Worm (Caenorhabditis elegans) whole organism, young adult: ENCODE measurements around the gene dao-2.
A peak's percentile ranks its signal among the peaks of the same experiment; 100 is the strongest.

Experiments used
- B0035.1 ChIP-seq: sonication (generic microtip); optimal IDR thresholded peaks from 2 replicates; lab custom pipeline; 2016; ENCODE audit warnings: missing genetic modification characterization, mild to moderate bottlenecking, missing compliant biosample characterization, missing genotype, missing genetic modification reagents
- C17E4.6 ChIP-seq: fragments of 200-800 bp; sonication (Bioruptor generic); IDR thresholded peaks from 2 replicates; pipeline ENCODE4 v1.3.6; 2022; ENCODE audit warnings: missing genetic modification reagents, missing genetic modification characterization, missing compliant biosample characterization
- F10E7.11 ChIP-seq: sonication (generic microtip); optimal IDR thresholded peaks from 2 replicates; lab custom pipeline; 2017; ENCODE audit warnings: mild to moderate bottlenecking, missing genetic modification characterization, moderate library complexity, missing compliant biosample characterization
- F22D6.2 ChIP-seq: sonication (generic microtip); optimal IDR thresholded peaks from 2 replicates; lab custom pipeline; 2016; ENCODE audit warnings: mild to moderate bottlenecking, missing genetic modification characterization, missing compliant biosample characterization
- F37B4.10 ChIP-seq: fragments of 200-800 bp; sonication (Bioruptor generic); IDR thresholded peaks from 2 replicates; pipeline ENCODE4 v1.3.6; 2022; ENCODE audit warnings: missing genetic modification characterization, missing compliant biosample characterization
- F55B11.4 ChIP-seq: sonication (generic microtip); optimal IDR thresholded peaks from 2 replicates; lab custom pipeline; 2016; ENCODE audit warnings: missing compliant biosample characterization, missing genetic modification characterization, borderline replicate concordance; ENCODE audit not compliant: insufficient read depth
- K11D2.4 ChIP-seq: fragments of 200-800 bp; sonication (Bioruptor generic); IDR thresholded peaks from 2 replicates; pipeline ENCODE4 v1.3.6; 2022; ENCODE audit warnings: missing genetic modification reagents, missing genetic modification characterization, missing compliant biosample characterization
- T26A5.8 ChIP-seq: sonication (generic microtip); optimal IDR thresholded peaks from 2 replicates; lab custom pipeline; 2016; ENCODE audit warnings: missing genetic modification characterization, missing compliant biosample characterization
- Y53F4B.3 ChIP-seq: fragments of 200-800 bp; sonication (Bioruptor generic); IDR thresholded peaks from 2 replicates; pipeline ENCODE4 v1.3.6; 2022; ENCODE audit warnings: missing genetic modification reagents, missing genetic modification characterization, missing compliant biosample characterization
- Y56A3A.18 ChIP-seq: fragments of 200-800 bp; sonication (Bioruptor generic); IDR thresholded peaks from 2 replicates; pipeline ENCODE4 v1.3.6; 2022; ENCODE audit warnings: missing genetic modification reagents, missing genetic modification characterization, missing compliant biosample characterization
- akir-1 ChIP-seq: fragments of 200-800 bp; sonication (Bioruptor generic); optimal IDR thresholded peaks from 2 replicates; lab custom pipeline; 2018; ENCODE audit warnings: mild to moderate bottlenecking, missing genetic modification characterization, moderate library complexity, missing compliant biosample characterization
- aptf-3 ChIP-seq: fragments of 200-800 bp; sonication (Bioruptor generic); IDR thresholded peaks from 2 replicates; pipeline ENCODE4 v1.3.6; 2022; ENCODE audit warnings: missing genetic modification characterization, missing compliant biosample characterization
- atf-7 ChIP-seq: sonication (generic microtip); optimal IDR thresholded peaks from 2 replicates; lab custom pipeline; 2017; ENCODE audit warnings: mild to moderate bottlenecking, missing genetic modification characterization, missing compliant biosample characterization
- athp-1 ChIP-seq: sonication (generic microtip); optimal IDR thresholded peaks from 2 replicates; lab custom pipeline; 2017; ENCODE audit warnings: mild to moderate bottlenecking, missing genetic modification characterization, missing compliant biosample characterization
- cebp-1 ChIP-seq, 2 experiments: fragments of 200-800 bp in 1 of 2; sonication (Bioruptor generic) in 1 of 2; sonication (generic microtip) in 1 of 2; IDR thresholded peaks in 1 of 2; optimal IDR thresholded peaks in 1 of 2; 2 replicates each; pipeline versions ENCODE4 v1.3.6 to Lab custom; 2017 to 2022; ENCODE audit warnings: missing compliant biosample characterization in 2 of 2, missing genetic modification characterization in 2 of 2, mild to moderate bottlenecking in 1 of 2, missing genetic modification reagents in 1 of 2, moderate library complexity in 1 of 2
- ceh-27 ChIP-seq: fragments of 200-800 bp; sonication (Bioruptor generic); optimal IDR thresholded peaks from 2 replicates; lab custom pipeline; 2018; ENCODE audit warnings: mild to moderate bottlenecking, missing genetic modification characterization, moderate library complexity, missing compliant biosample characterization
- ceh-79 ChIP-seq: sonication (generic microtip); optimal IDR thresholded peaks from 2 replicates; lab custom pipeline; 2017; ENCODE audit warnings: mild to moderate bottlenecking, missing genetic modification characterization, missing compliant biosample characterization
- dpl-1 ChIP-seq: fragments of 150-350 bp; optimal IDR thresholded peaks from 2 replicates; lab custom pipeline; 2014; ENCODE audit warnings: missing biosample characterization, missing genetic modification reagents, missing genetic modification characterization
- ets-4 ChIP-seq: fragments of 200-800 bp; sonication (Bioruptor generic); optimal IDR thresholded peaks from 2 replicates; lab custom pipeline; 2018; ENCODE audit warnings: mild to moderate bottlenecking, missing genetic modification characterization, missing compliant biosample characterization
- hsf-1 ChIP-seq: fragments of 200-800 bp; sonication (Bioruptor generic); IDR thresholded peaks from 2 replicates; pipeline ENCODE4 v1.3.6; 2022; ENCODE audit warnings: missing genetic modification reagents, missing genetic modification characterization, missing compliant biosample characterization
- lin-26 ChIP-seq: fragments of 200-800 bp; sonication (Bioruptor generic); IDR thresholded peaks from 2 replicates; pipeline ENCODE4 v1.3.6; 2022; ENCODE audit warnings: missing genetic modification reagents, missing genetic modification characterization, missing compliant biosample characterization
- lin-35 ChIP-seq, 3 experiments: fragments of 150-350 bp in 2 of 3; sonication (generic microtip) in 1 of 3; optimal IDR thresholded peaks; 2 replicates each; lab custom pipeline; 2014 to 2018; ENCODE audit warnings: missing biosample characterization in 3 of 3, missing genetic modification characterization in 3 of 3, missing genetic modification reagents in 3 of 3
- lir-1 ChIP-seq: fragments of 200-800 bp; sonication (Bioruptor generic); conservative IDR thresholded peaks from 2 replicates; pipeline ENCODE4 v1.3.6; 2022; ENCODE audit warnings: missing genetic modification reagents, missing genetic modification characterization, missing compliant biosample characterization
- lsl-1 ChIP-seq: fragments of 200-800 bp; sonication (Bioruptor generic); optimal IDR thresholded peaks from 2 replicates; lab custom pipeline; 2018; ENCODE audit warnings: mild to moderate bottlenecking, missing genetic modification characterization, moderate library complexity, missing compliant biosample characterization
- madf-10 ChIP-seq: sonication (generic microtip); optimal IDR thresholded peaks from 2 replicates; lab custom pipeline; 2016; ENCODE audit warnings: mild to moderate bottlenecking, missing genetic modification characterization, missing compliant biosample characterization
- madf-8 ChIP-seq: fragments of 200-800 bp; sonication (Bioruptor generic); conservative IDR thresholded peaks from 2 replicates; pipeline ENCODE4 v1.3.6; 2022; ENCODE audit warnings: missing genetic modification reagents, missing genetic modification characterization, missing compliant biosample characterization
- mes-4 ChIP-seq: sonication (generic microtip); optimal IDR thresholded peaks from 2 replicates; lab custom pipeline; 2016; ENCODE audit warnings: missing genotype, missing genetic modification characterization, missing compliant biosample characterization
- nhr-80 ChIP-seq: sonication (generic microtip); optimal IDR thresholded peaks from 2 replicates; lab custom pipeline; 2016; ENCODE audit warnings: missing genetic modification characterization, missing compliant biosample characterization
- pbrm-1 ChIP-seq: fragments of 200-800 bp; sonication (Bioruptor generic); IDR thresholded peaks from 2 replicates; pipeline ENCODE4 v1.3.6; 2022; ENCODE audit warnings: missing genetic modification reagents, missing genetic modification characterization, missing compliant biosample characterization
- rcor-1 ChIP-seq: fragments of 200-800 bp; sonication (Bioruptor generic); IDR thresholded peaks from 2 replicates; pipeline ENCODE4 v1.3.6; 2022; ENCODE audit warnings: missing genetic modification reagents, missing genetic modification characterization, missing compliant biosample characterization
- repo-1 ChIP-seq: sonication (generic microtip); optimal IDR thresholded peaks from 2 replicates; lab custom pipeline; 2017; ENCODE audit warnings: mild to moderate bottlenecking, missing genetic modification characterization, missing compliant biosample characterization
- snpc-1.3 ChIP-seq: sonication (generic microtip); optimal IDR thresholded peaks from 2 replicates; lab custom pipeline; 2017; ENCODE audit warnings: missing genetic modification characterization, mild to moderate bottlenecking, missing compliant biosample characterization, antibody characterized with exemption, moderate library complexity, missing genotype, missing genetic modification reagents; ENCODE audit not compliant: insufficient read depth
- sptf-2 ChIP-seq: fragments of 200-800 bp; sonication (Bioruptor generic); optimal IDR thresholded peaks from 2 replicates; lab custom pipeline; 2018; ENCODE audit warnings: mild to moderate bottlenecking, missing genetic modification characterization, missing compliant biosample characterization
- tbx-9 ChIP-seq: sonication (generic microtip); optimal IDR thresholded peaks from 2 replicates; lab custom pipeline; 2016; ENCODE audit warnings: borderline replicate concordance, missing genetic modification characterization, inconsistent platforms, missing compliant biosample characterization
- zfh-2 ChIP-seq: fragments of 200-800 bp; sonication (Bioruptor generic); conservative IDR thresholded peaks from 2 replicates; pipeline ENCODE4 v1.3.6; 2022; ENCODE audit warnings: missing genetic modification reagents, missing genetic modification characterization, missing compliant biosample characterization
- ztf-22 ChIP-seq: fragments of 200-800 bp; sonication (Bioruptor generic); optimal IDR thresholded peaks from 2 replicates; lab custom pipeline; 2018; ENCODE audit warnings: mild to moderate bottlenecking, missing genetic modification characterization, moderate library complexity, missing compliant biosample characterization

Gene dao-2

ce11 chrII:4590660-4591059 lies 27.9 kb downstream of the dao-2 start (continued):
- no peak for TF ChIP-seq B0035.1
- TF ChIP-seq aptf-3 (GFP tag; lab: Robert Waterston, UW): 0 out of 2 replicates have a peak, but pooled peaks have one; percentile 42
- no peak for TF ChIP-seq tbx-9
- peak; percentile 43; the same call in 1 of the 2 replicates for TF ChIP-seq hsf-1
- no peak for TF ChIP-seq akir-1 (GFP tag; lab: Kevin White, UChicago)
- TF ChIP-seq K11D2.4 (GFP tag; lab: Robert Waterston, UW): no peak
- TF ChIP-seq F55B11.4: no peak
- no peak for TF ChIP-seq mes-4 (tag; lab: Kevin White, UChicago)
- TF ChIP-seq lin-35 (GFP tag; optimal IDR thresholded peaks at IDR 0.05; lab: Kevin White, UChicago): no peak
- TF ChIP-seq dpl-1 (GFP tag; lab: Kevin White, UChicago): no peak
- TF ChIP-seq ceh-79 (tag; lab: Kevin White, UChicago): no peak
- no peak for TF ChIP-seq T26A5.8 (tag; lab: Kevin White, UChicago)
- no peak for TF ChIP-seq snpc-1.3 (tag; lab: Kevin White, UChicago)
- TF ChIP-seq, all 124 proteins: peak for 22

DNA sequence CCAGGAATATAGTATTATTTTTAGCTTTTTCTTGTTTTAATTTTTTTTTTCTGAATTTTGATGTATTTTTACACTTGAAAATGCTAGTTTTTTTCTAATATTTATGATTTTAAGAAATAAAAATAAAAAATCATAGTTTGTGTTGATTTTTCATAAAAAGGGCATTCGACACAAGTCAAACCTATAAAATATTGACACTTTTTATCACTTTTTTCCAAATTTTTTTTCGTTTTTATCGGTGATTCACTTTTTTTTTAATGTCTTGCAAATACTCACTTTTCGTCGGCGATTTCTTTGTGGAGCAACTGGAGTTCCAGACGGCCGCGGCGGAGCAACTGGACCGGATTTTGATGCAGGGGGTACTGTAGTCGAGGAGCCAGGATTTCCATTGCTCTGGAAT lies 34.7 kb downstream of the dao-2 start:
- no peak for TF ChIP-seq madf-10 (tag; lab: Kevin White, UChicago)
- peak; percentile 53 for TF ChIP-seq nhr-80 (tag; lab: Kevin White, UChicago)

- TF ChIP-seq repo-1 (tag; lab: Kevin White, UChicago) (no peak), rcor-1 (no peak), F55B11.4 (no peak), pbrm-1 (GFP tag; lab: Robert Waterston, UW) (no peak), madf-8 (no peak), lin-35 (GFP tag; optimal IDR thresholded peaks at IDR 0.05; lab: Kevin White, UChicago) (no peak), athp-1 (tag; lab: Kevin White, UChicago) (no peak), ets-4 (peak; percentile 69), Y53F4B.3 (no peak), lsl-1 (no peak), sptf-2 (GFP tag; lab: Kevin White, UChicago) (no peak), C17E4.6 (GFP tag; lab: Robert Waterston, UW) (no peak), cebp-1 (GFP tag; IDR thresholded peaks at IDR 0.05; lab: Robert Waterston, UW) (no peak), cebp-1 (tag; optimal IDR thresholded peaks at IDR 0.05; lab: Kevin White, UChicago) (peak; percentile 34), zfh-2 (GFP tag; lab: Robert Waterston, UW) (no peak), F10E7.11 (tag; lab: Kevin White, UChicago) (no peak), ztf-22 (no peak), lir-1 (GFP tag; lab: Robert Waterston, UW) (no peak), atf-7 (tag; lab: Kevin White, UChicago) (no peak), aptf-3 (GFP tag; lab: Robert Waterston, UW) (no peak), ceh-79 (tag; lab: Kevin White, UChicago) (no peak), F22D6.2 (tag; lab: Kevin White, UChicago) (no peak), Y56A3A.18 (no peak), lin-26 (GFP tag; lab: Robert Waterston, UW) (no peak), F37B4.10 (GFP tag; lab: Robert Waterston, UW) (no peak), nhr-80 (tag; lab: Kevin White, UChicago) (peak; percentile 86), ceh-27 (no peak)
These were observed 36.1 kb downstream of the dao-2 start for ce11 chrII:4598815-4599214.
